Fruit fly (Drosophila melanogaster) whole organism, wandering third instar larva: ENCODE results near the gene JMJD7.
A peak's percentile ranks its signal among the peaks of the same experiment; 100 is the strongest.

Source experiments
- Abd-B ChIP-seq: fragments of >200 bp; optimal IDR thresholded peaks from 2 replicates; lab custom pipeline; 2017; ENCODE audit warnings: missing biosample characterization, missing genetic modification characterization
- CG32264 ChIP-seq: fragments of 200-800 bp; sonication (Bioruptor generic); optimal IDR thresholded peaks from 2 replicates; lab custom pipeline; 2016; ENCODE audit warnings: missing biosample characterization, missing genetic modification characterization
- CG9705 ChIP-seq: fragments of 200-800 bp; sonication (Bioruptor generic); optimal IDR thresholded peaks from 2 replicates; lab custom pipeline; 2018; ENCODE audit warnings: missing biosample characterization, mild to moderate bottlenecking, missing genetic modification characterization
- CrebA ChIP-seq: fragments of 200-800 bp; sonication (Bioruptor generic); optimal IDR thresholded peaks from 2 replicates; lab custom pipeline; 2016; ENCODE audit warnings: missing biosample characterization, mild to moderate bottlenecking, missing genetic modification characterization, borderline replicate concordance
- Dfd ChIP-seq: fragments of >200 bp; optimal IDR thresholded peaks from 2 replicates; lab custom pipeline; 2017; ENCODE audit warnings: missing biosample characterization, missing genetic modification characterization
- Dif ChIP-seq: fragments of 200-275, 200-300 bp; sonication (Bioruptor generic); optimal IDR thresholded peaks from 2 replicates; lab custom pipeline; 2018; ENCODE audit warnings: missing biosample characterization, missing genetic modification characterization; ENCODE audit not compliant: partially characterized antibody
- GATAd ChIP-seq: sonication (Bioruptor generic); optimal IDR thresholded peaks from 2 replicates; lab custom pipeline; 2016; ENCODE audit warnings: missing biosample characterization, missing genetic modification characterization
- HLH106 ChIP-seq: fragments of 200-800 bp; optimal IDR thresholded peaks from 3 replicates; lab custom pipeline; 2019; ENCODE audit warnings: missing biosample characterization, mild to moderate bottlenecking, missing genetic modification characterization, moderate library complexity
- Hnf4 ChIP-seq: fragments of 200-800 bp; sonication (Bioruptor generic); optimal IDR thresholded peaks from 2 replicates; lab custom pipeline; 2016; ENCODE audit warnings: missing biosample characterization, mild to moderate bottlenecking, missing genetic modification characterization
- Hr78 ChIP-seq: fragments of >200 bp; optimal IDR thresholded peaks from 2 replicates; lab custom pipeline; 2017; ENCODE audit warnings: missing biosample characterization, missing genetic modification characterization
- Hr83 ChIP-seq: fragments of 200-300 bp; sonication (Bioruptor generic); optimal IDR thresholded peaks from 2 replicates; lab custom pipeline; 2016; ENCODE audit warnings: missing biosample characterization, mild to moderate bottlenecking, missing genetic modification characterization, moderate library complexity; ENCODE audit not compliant: poor library complexity, severe bottlenecking
- Mio ChIP-seq: sonication (Bioruptor generic); optimal IDR thresholded peaks from 2 replicates; lab custom pipeline; 2016; ENCODE audit warnings: missing biosample characterization, missing genetic modification characterization
- Myc ChIP-seq: fragments of >200 bp; optimal IDR thresholded peaks from 2 replicates; lab custom pipeline; 2017
- N ChIP-seq: fragments of >200 bp; optimal IDR thresholded peaks from 2 replicates; lab custom pipeline; 2018; ENCODE audit warnings: missing biosample characterization, missing external identifiers, missing genetic modification characterization
- OdsH ChIP-seq: fragments of 200-800 bp; sonication (Bioruptor generic); optimal IDR thresholded peaks from 2 replicates; lab custom pipeline; 2016; ENCODE audit warnings: missing biosample characterization, mild to moderate bottlenecking, missing genetic modification characterization
- Rel ChIP-seq, 2 experiments: fragments of 200-800 bp; sonication (Bioruptor generic) in 1 of 2; optimal IDR thresholded peaks; 2 replicates in 1 of 2; 3 replicates in 1 of 2; lab custom pipeline; 2016 to 2019; ENCODE audit warnings: mild to moderate bottlenecking in 2 of 2, missing biosample characterization in 2 of 2, missing genetic modification characterization in 2 of 2, moderate library complexity in 1 of 2
- Sp1 ChIP-seq: fragments of 200-800 bp; sonication (Bioruptor generic); optimal IDR thresholded peaks from 3 replicates; lab custom pipeline; 2019; ENCODE audit warnings: missing biosample characterization, mild to moderate bottlenecking, missing genetic modification characterization, moderate library complexity
- Vsx2 ChIP-seq: fragments of 200-300, 225-300 bp; sonication (Bioruptor generic); optimal IDR thresholded peaks from 2 replicates; lab custom pipeline; 2018; ENCODE audit warnings: missing biosample characterization, missing genetic modification characterization; ENCODE audit not compliant: partially characterized antibody
- br ChIP-seq: fragments of 200-800 bp; sonication (Bioruptor generic); optimal IDR thresholded peaks from 2 replicates; lab custom pipeline; 2016; ENCODE audit warnings: missing biosample characterization, missing genetic modification characterization
- brk ChIP-seq: fragments of 200-800 bp; sonication (Bioruptor generic); optimal IDR thresholded peaks from 2 replicates; lab custom pipeline; 2016; ENCODE audit warnings: missing biosample characterization, mild to moderate bottlenecking, missing genetic modification characterization
- dl ChIP-seq, 2 experiments: fragments of 175-275, 200-275 bp in 1 of 2; fragments of 200-275 bp in 1 of 2; sonication (Bioruptor generic); optimal IDR thresholded peaks; lab custom pipeline; 2018; ENCODE audit warnings: mild to moderate bottlenecking in 2 of 2, missing biosample characterization in 2 of 2, missing genetic modification characterization in 2 of 2, moderate library complexity in 2 of 2; ENCODE audit not compliant: partially characterized antibody in 2 of 2, insufficient read depth in 1 of 2
- dmrt93B ChIP-seq: fragments of 200-800 bp; sonication (Bioruptor generic); optimal IDR thresholded peaks from 2 replicates; lab custom pipeline; 2018; ENCODE audit warnings: missing biosample characterization, mild to moderate bottlenecking, missing genetic modification characterization
- dsf ChIP-seq: sonication (Bioruptor generic); optimal IDR thresholded peaks from 2 replicates; lab custom pipeline; 2016; ENCODE audit warnings: missing biosample characterization, missing genetic modification characterization, borderline replicate concordance
- ey ChIP-seq: fragments of 200-800 bp; sonication (Bioruptor generic); optimal IDR thresholded peaks from 2 replicates; lab custom pipeline; 2016; ENCODE audit warnings: missing biosample characterization, missing genetic modification characterization
- foxo ChIP-seq, 2 experiments: fragments of 200-800 bp; sonication (Bioruptor generic); optimal IDR thresholded peaks; 2 replicates in 1 of 2; 3 replicates in 1 of 2; lab custom pipeline; 2016 to 2017; ENCODE audit warnings: missing biosample characterization in 2 of 2, missing genetic modification characterization in 2 of 2
- fru ChIP-seq: fragments of 200-800 bp; sonication (Bioruptor generic); optimal IDR thresholded peaks from 3 replicates; lab custom pipeline; 2016; ENCODE audit warnings: missing biosample characterization, mild to moderate bottlenecking, missing genetic modification characterization
- h ChIP-seq: fragments of 200-800 bp; sonication (Bioruptor generic); optimal IDR thresholded peaks from 3 replicates; lab custom pipeline; 2016; ENCODE audit warnings: missing biosample characterization, mild to moderate bottlenecking, missing genetic modification characterization
- jim ChIP-seq: fragments of 175-275, 200-325 bp; sonication (Bioruptor generic); optimal IDR thresholded peaks from 2 replicates; lab custom pipeline; 2016; ENCODE audit warnings: missing biosample characterization, mild to moderate bottlenecking, missing genetic modification characterization
- lola ChIP-seq: fragments of >200 bp; optimal IDR thresholded peaks from 2 replicates; lab custom pipeline; 2017; ENCODE audit warnings: missing biosample characterization, missing genetic modification characterization
- pan ChIP-seq: fragments of >200 bp; optimal IDR thresholded peaks from 2 replicates; lab custom pipeline; 2017
- rgr ChIP-seq: fragments of 200-800 bp; sonication (Bioruptor generic); optimal IDR thresholded peaks from 3 replicates; lab custom pipeline; 2016; ENCODE audit warnings: missing biosample characterization, mild to moderate bottlenecking, missing genetic modification characterization
- sage ChIP-seq: fragments of 200-800 bp; sonication (Bioruptor generic); optimal IDR thresholded peaks from 2 replicates; lab custom pipeline; 2016; ENCODE audit warnings: missing biosample characterization, mild to moderate bottlenecking, missing genetic modification characterization
- sv ChIP-seq: fragments of 200-800 bp; sonication (Bioruptor generic); optimal IDR thresholded peaks from 3 replicates; lab custom pipeline; 2016; ENCODE audit warnings: missing biosample characterization, missing genetic modification characterization
- tai ChIP-seq: sonication (Bioruptor generic); optimal IDR thresholded peaks from 2 replicates; lab custom pipeline; 2016; ENCODE audit warnings: missing biosample characterization, missing genetic modification characterization
- usp ChIP-seq: fragments of >200 bp; optimal IDR thresholded peaks from 2 replicates; lab custom pipeline; 2017; ENCODE audit warnings: missing biosample characterization, missing genetic modification characterization

Gene JMJD7

dm6 chr3L:13442400-13442799 lies 7.7 kb downstream of the JMJD7 start, which contains the start of gene cmb:
Gene cmb (plus strand): TSS chr3L:13442594.
- TF ChIP-seq foxo (GFP tag; optimal IDR thresholded peaks at IDR 0.05; lab: Kevin White, UChicago) (no peak), Rel (GFP tag; optimal IDR thresholded peaks at IDR 0.05; lab: Kevin White, UChicago) (no peak), Rel (tag; optimal IDR thresholded peaks at IDR 0.05; lab: Kevin White, UChicago) (peak; percentile 33), fru (GFP tag; lab: Kevin White, UChicago) (no peak), HLH106 (peak; percentile 34), rgr (GFP tag; lab: Kevin White, UChicago) (peak; percentile 2), Hr78 (GFP tag; lab: Kevin White, UChicago) (no peak), GATAd (no peak), dsf (GFP tag; lab: Kevin White, UChicago) (no peak), CG32264 (GFP tag; lab: Kevin White, UChicago) (no peak), dl (GFP tag; optimal IDR thresholded peaks at IDR 0.05; lab: Kevin White, UChicago; ENCODE audit: insufficient read depth in 1 of 2, partially characterized antibody in 2 of 2) (no peak), Sp1 (GFP tag; lab: Kevin White, UChicago) (peak; percentile 68), CG9705 (GFP tag; lab: Kevin White, UChicago) (no peak), Hnf4 (GFP tag; lab: Kevin White, UChicago) (no peak), lola (GFP tag; lab: Kevin White, UChicago) (no peak), h (GFP tag; lab: Kevin White, UChicago) (no peak), usp (GFP tag; lab: Kevin White, UChicago) (no peak), br (no peak), jim (peak; percentile 84), N (GFP tag; lab: Kevin White, UChicago) (no peak), Abd-B (no peak), pan (lab: Kevin White, UChicago) (no peak), tai (GFP tag; lab: Kevin White, UChicago) (no peak), CrebA (GFP tag; lab: Kevin White, UChicago) (no peak), Myc (lab: Kevin White, UChicago) (no peak), Dfd (no peak), sv (GFP tag; lab: Kevin White, UChicago) (no peak), sage (GFP tag; lab: Kevin White, UChicago) (peak; percentile 34), brk (no peak)

- no peak for TF ChIP-seq Hr78 (GFP tag; lab: Kevin White, UChicago)
- TF ChIP-seq h (GFP tag; lab: Kevin White, UChicago), result no peak
- TF ChIP-seq Rel (GFP tag; optimal IDR thresholded peaks at IDR 0.05; lab: Kevin White, UChicago), result no peak
- TF ChIP-seq Rel (tag; optimal IDR thresholded peaks at IDR 0.05; lab: Kevin White, UChicago), result no peak
- no peak for TF ChIP-seq jim
- TF ChIP-seq sage (GFP tag; lab: Kevin White, UChicago), result no peak
- TF ChIP-seq ey, result no peak
- no peak for TF ChIP-seq Vsx2 (GFP tag; lab: Kevin White, UChicago)
- no peak for TF ChIP-seq dmrt93B (GFP tag; lab: Kevin White, UChicago)
- no peak for TF ChIP-seq brk
- TF ChIP-seq Dif (GFP tag; lab: Kevin White, UChicago), result no peak
- TF ChIP-seq tai (GFP tag; lab: Kevin White, UChicago), result no peak
- TF ChIP-seq lola (GFP tag; lab: Kevin White, UChicago), result no peak
- no peak for TF ChIP-seq Mio (GFP tag; lab: Kevin White, UChicago)
- no peak for TF ChIP-seq GATAd
- TF ChIP-seq, all 38 proteins: peak for 0
Observed at dm6 chr3L:13440370-13440960, 9.6 kb downstream of the JMJD7 start, which contains the start of the genes CG10140 and CG14109. Gene CG10140 (minus strand): TSS chr3L:13440470. Gene CG14109 (plus strand): TSS chr3L:13440910.

dm6 chr3L:13437654-13438053 lies 12.4 kb downstream of the JMJD7 start, which contains the start of gene CG10725:
Gene CG10725 (plus strand): TSS chr3L:13437954.
- no peak for TF ChIP-seq brk
- TF ChIP-seq CG32264 (GFP tag; lab: Kevin White, UChicago), result no peak
- TF ChIP-seq ey, result no peak
- no peak for TF ChIP-seq OdsH (GFP tag; lab: Kevin White, UChicago)
- no peak for TF ChIP-seq Hr83 (GFP tag; lab: Kevin White, UChicago)
- no peak for TF ChIP-seq Sp1 (GFP tag; lab: Kevin White, UChicago)
- TF ChIP-seq N (GFP tag; lab: Kevin White, UChicago), result no peak
- no peak for TF ChIP-seq fru (GFP tag; lab: Kevin White, UChicago)
- no peak for TF ChIP-seq usp (GFP tag; lab: Kevin White, UChicago)
- TF ChIP-seq CG9705 (GFP tag; lab: Kevin White, UChicago), result no peak
- TF ChIP-seq pan (lab: Kevin White, UChicago), result no peak
- no peak for TF ChIP-seq Dfd
- no peak for TF ChIP-seq sage (GFP tag; lab: Kevin White, UChicago)
- TF ChIP-seq Abd-B, result no peak
- no peak for TF ChIP-seq dmrt93B (GFP tag; lab: Kevin White, UChicago)
- no peak for TF ChIP-seq h (GFP tag; lab: Kevin White, UChicago)
